Fruit fly (Drosophila melanogaster) whole organism, embryonic: ENCODE data around the gene CG34429.

ENCODE experiments used
- CG10543 ChIP-seq: fragments of 200-800 bp; sonication (Bioruptor generic); optimal IDR thresholded peaks from 3 replicates; lab custom pipeline; 2017; ENCODE audit warnings: missing biosample characterization, mild to moderate bottlenecking, missing genetic modification characterization, moderate library complexity
- CG11398 ChIP-seq: fragments of 200-800 bp; sonication (Bioruptor generic); optimal IDR thresholded peaks from 2 replicates; lab custom pipeline; 2016; ENCODE audit warnings: missing biosample characterization, missing genetic modification characterization
- CG12659 ChIP-seq: fragments of 200-800 bp; sonication (Bioruptor generic); optimal IDR thresholded peaks from 3 replicates; lab custom pipeline; 2017; ENCODE audit warnings: mild to moderate bottlenecking, missing biosample characterization, missing genetic modification reagents, missing genetic modification characterization
- CG13624 ChIP-seq: fragments of 200-800 bp; sonication (Bioruptor generic); optimal IDR thresholded peaks from 2 replicates; lab custom pipeline; 2016; ENCODE audit warnings: missing biosample characterization, missing genetic modification characterization
- CG15269 ChIP-seq: fragments of 200-800 bp; sonication (Bioruptor generic); optimal IDR thresholded peaks from 2 replicates; lab custom pipeline; 2018; ENCODE audit warnings: missing biosample characterization, mild to moderate bottlenecking, missing genetic modification characterization, moderate library complexity
- CG16863 ChIP-seq: fragments of 200-800 bp; sonication (Bioruptor generic); optimal IDR thresholded peaks from 3 replicates; lab custom pipeline; 2016; ENCODE audit warnings: missing biosample characterization, missing genetic modification characterization
- CG2116 ChIP-seq: fragments of 200-800 bp; sonication (Bioruptor generic); optimal IDR thresholded peaks from 3 replicates; lab custom pipeline; 2018; ENCODE audit warnings: missing biosample characterization, mild to moderate bottlenecking, missing genetic modification characterization
- CG3407 ChIP-seq: fragments of 200-800 bp; sonication (Bioruptor generic); optimal IDR thresholded peaks from 2 replicates; lab custom pipeline; 2018; ENCODE audit warnings: missing biosample characterization, mild to moderate bottlenecking, missing genetic modification characterization
- CG3726 ChIP-seq: fragments of 200-800 bp; sonication (Bioruptor generic); IDR thresholded peaks from 3 replicates; pipeline ENCODE4, ENCODE4 v1.3.6; 2022; ENCODE audit warnings: missing biosample characterization, missing genetic modification characterization
- CG3838 ChIP-seq: fragments of 200-800 bp; sonication (Bioruptor generic); optimal IDR thresholded peaks from 3 replicates; lab custom pipeline; 2016; ENCODE audit warnings: missing biosample characterization, missing genetic modification characterization
- CG4282 ChIP-seq: fragments of 200-800 bp; sonication (Bioruptor generic); optimal IDR thresholded peaks from 2 replicates; lab custom pipeline; 2016; ENCODE audit warnings: missing biosample characterization, missing genetic modification characterization
- CG4328 ChIP-seq: fragments of 200-800 bp; sonication (Bioruptor generic); optimal IDR thresholded peaks from 3 replicates; lab custom pipeline; 2017; ENCODE audit warnings: missing biosample characterization, missing genetic modification reagents, missing genetic modification characterization
- CG5953 ChIP-seq: fragments of 200-800 bp; sonication (Bioruptor generic); IDR thresholded peaks from 2 replicates; pipeline ENCODE4 v1.3.6; 2022; ENCODE audit warnings: missing biosample characterization, missing genetic modification characterization
- CG6689 ChIP-seq: fragments of 200-800 bp; sonication (Bioruptor generic); IDR thresholded peaks from 2 replicates; pipeline ENCODE4 v1.3.6; 2022; ENCODE audit warnings: missing biosample characterization, missing genetic modification characterization
- CG7556 ChIP-seq: fragments of 200-800 bp; sonication (Bioruptor generic); optimal IDR thresholded peaks from 2 replicates; lab custom pipeline; 2017; ENCODE audit warnings: missing biosample characterization, mild to moderate bottlenecking, missing genetic modification characterization
- CG7987 ChIP-seq: fragments of 200-800 bp; sonication (Bioruptor generic); optimal IDR thresholded peaks from 2 replicates; lab custom pipeline; 2018; ENCODE audit warnings: missing biosample characterization, mild to moderate bottlenecking, missing genetic modification characterization, moderate library complexity
- CG8765 ChIP-seq: fragments of 200-800 bp; sonication (Bioruptor generic); IDR thresholded peaks from 2 replicates; pipeline ENCODE4 v1.3.6; 2022; ENCODE audit warnings: missing biosample characterization, missing genetic modification characterization
- Dp ChIP-seq: fragments of 200-800 bp; sonication (Bioruptor generic); optimal IDR thresholded peaks from 2 replicates; lab custom pipeline; 2018; ENCODE audit warnings: missing biosample characterization, mild to moderate bottlenecking, missing genetic modification characterization, moderate library complexity
- Fer3 ChIP-seq: fragments of 200-800 bp; sonication (Bioruptor generic); optimal IDR thresholded peaks from 2 replicates; lab custom pipeline; 2018; ENCODE audit warnings: missing biosample characterization, mild to moderate bottlenecking, missing genetic modification characterization, moderate library complexity
- HmgD ChIP-seq: fragments of 200-800 bp; sonication (Bioruptor generic); optimal IDR thresholded peaks from 3 replicates; lab custom pipeline; 2016; ENCODE audit warnings: missing biosample characterization, missing genetic modification characterization
- Hmr ChIP-seq: fragments of 200-800 bp; sonication (Bioruptor generic); optimal IDR thresholded peaks from 3 replicates; lab custom pipeline; 2017; ENCODE audit warnings: mild to moderate bottlenecking, missing biosample characterization, missing genetic modification reagents, missing genetic modification characterization
- Hr3 ChIP-seq: fragments of 200-800 bp; sonication (Bioruptor generic); optimal IDR thresholded peaks from 3 replicates; lab custom pipeline; 2016; ENCODE audit warnings: missing biosample characterization, missing genetic modification characterization
- Lpt ChIP-seq: fragments of >200 bp; optimal IDR thresholded peaks from 2 replicates; lab custom pipeline; 2018; ENCODE audit warnings: missing biosample characterization, missing genetic modification characterization
- NFAT ChIP-seq: fragments of 200-800 bp; sonication (Bioruptor generic); IDR thresholded peaks from 2 replicates; pipeline ENCODE4 v1.3.6; 2022; ENCODE audit warnings: missing biosample characterization, missing genetic modification characterization
- Neu2 ChIP-seq: fragments of 200-800 bp; sonication (Bioruptor generic); optimal IDR thresholded peaks from 3 replicates; lab custom pipeline; 2016; ENCODE audit warnings: missing biosample characterization, missing genetic modification characterization, borderline replicate concordance
- Nf-YB ChIP-seq: fragments of 200-800 bp; sonication (Bioruptor generic); optimal IDR thresholded peaks from 3 replicates; lab custom pipeline; 2019; ENCODE audit warnings: missing biosample characterization, mild to moderate bottlenecking, missing genetic modification characterization, moderate library complexity
- Stat92E ChIP-seq, 3 experiments: fragments of >200 bp in 2 of 3; fragments of 200-800 bp in 1 of 3; sonication (Bioruptor generic) in 1 of 3; optimal IDR thresholded peaks; 2 replicates each; lab custom pipeline; 2017 to 2019; ENCODE audit warnings: missing biosample characterization in 3 of 3, missing genetic modification characterization in 3 of 3, mild to moderate bottlenecking in 1 of 3, moderate library complexity in 1 of 3
- Usf ChIP-seq: fragments of 200-800 bp; sonication (Bioruptor generic); optimal IDR thresholded peaks from 2 replicates; lab custom pipeline; 2017; ENCODE audit warnings: missing genotype, missing biosample characterization, missing genetic modification characterization
- Xbp1 ChIP-seq: fragments of 200-800 bp; sonication (Bioruptor generic); optimal IDR thresholded peaks from 3 replicates; lab custom pipeline; 2016; ENCODE audit warnings: missing biosample characterization, mild to moderate bottlenecking, missing genetic modification characterization
- chm ChIP-seq: fragments of 200-800 bp; sonication (Bioruptor generic); IDR thresholded peaks from 2 replicates; pipeline ENCODE4 v1.3.6; 2022; ENCODE audit warnings: missing biosample characterization, missing genetic modification characterization
- corto ChIP-seq: fragments of 200-800 bp; sonication (Bioruptor generic); optimal IDR thresholded peaks from 2 replicates; lab custom pipeline; 2016; ENCODE audit warnings: missing biosample characterization, mild to moderate bottlenecking, missing genetic modification characterization, moderate library complexity
- dimm ChIP-seq: fragments of 200-800 bp; sonication (Bioruptor generic); IDR thresholded peaks from 2 replicates; pipeline ENCODE4 v1.3.6; 2022; ENCODE audit warnings: missing biosample characterization, missing genetic modification characterization
- fru ChIP-seq: fragments of >200 bp; optimal IDR thresholded peaks from 2 replicates; lab custom pipeline; 2017
- gce ChIP-seq: fragments of 200-800 bp; sonication (Bioruptor generic); IDR thresholded peaks from 3 replicates; pipeline ENCODE4 v1.3.6; 2022; ENCODE audit warnings: missing biosample characterization, missing genetic modification characterization
- gt ChIP-seq: fragments of 200-800 bp; sonication (Bioruptor generic); IDR thresholded peaks from 2 replicates; pipeline ENCODE4 v1.3.6; 2022; ENCODE audit warnings: missing biosample characterization, missing genetic modification characterization
- hb ChIP-seq: fragments of 200-800 bp; sonication (Bioruptor generic); IDR thresholded peaks from 3 replicates; pipeline ENCODE4 v1.3.6; 2022; ENCODE audit warnings: missing biosample characterization, missing genetic modification characterization; ENCODE audit not compliant: partially characterized antibody
- klu ChIP-seq: fragments of 200-800 bp; sonication (Bioruptor generic); IDR thresholded peaks from 2 replicates; pipeline ENCODE4 v1.3.6; 2022; ENCODE audit warnings: missing biosample characterization, missing genetic modification characterization
- lilli ChIP-seq: fragments of 200-800 bp; sonication (Bioruptor generic); optimal IDR thresholded peaks from 3 replicates; lab custom pipeline; 2016; ENCODE audit warnings: missing biosample characterization, missing genetic modification characterization
- pb ChIP-seq: fragments of 200-800 bp; sonication (Bioruptor generic); optimal IDR thresholded peaks from 3 replicates; lab custom pipeline; 2016; ENCODE audit warnings: missing biosample characterization, missing genetic modification characterization
- ro ChIP-seq: fragments of 200-800 bp; sonication (Bioruptor generic); IDR thresholded peaks from 2 replicates; pipeline ENCODE4 v1.3.6; 2022; ENCODE audit warnings: missing biosample characterization, missing genetic modification characterization
- sqz ChIP-seq: fragments of 200-800 bp; sonication (Bioruptor generic); optimal IDR thresholded peaks from 3 replicates; lab custom pipeline; 2018; ENCODE audit warnings: missing biosample characterization, mild to moderate bottlenecking, missing genetic modification characterization
- stwl ChIP-seq: fragments of 200-800 bp; sonication (Bioruptor generic); optimal IDR thresholded peaks from 3 replicates; lab custom pipeline; 2018; ENCODE audit warnings: missing biosample characterization, mild to moderate bottlenecking, missing genetic modification characterization, moderate library complexity
- sug ChIP-seq: fragments of 200-800 bp; optimal IDR thresholded peaks from 2 replicates; lab custom pipeline; 2019; ENCODE audit warnings: missing biosample characterization, mild to moderate bottlenecking, missing genetic modification characterization, moderate library complexity
- trem ChIP-seq: fragments of 200-800 bp; optimal IDR thresholded peaks from 3 replicates; lab custom pipeline; 2019; ENCODE audit warnings: missing biosample characterization, mild to moderate bottlenecking, missing genetic modification characterization, moderate library complexity
- unpg ChIP-seq: fragments of 200-800 bp; sonication (Bioruptor generic); optimal IDR thresholded peaks from 3 replicates; lab custom pipeline; 2018; ENCODE audit warnings: missing biosample characterization, mild to moderate bottlenecking, missing genetic modification characterization, moderate library complexity

Gene CG34429

DNA sequence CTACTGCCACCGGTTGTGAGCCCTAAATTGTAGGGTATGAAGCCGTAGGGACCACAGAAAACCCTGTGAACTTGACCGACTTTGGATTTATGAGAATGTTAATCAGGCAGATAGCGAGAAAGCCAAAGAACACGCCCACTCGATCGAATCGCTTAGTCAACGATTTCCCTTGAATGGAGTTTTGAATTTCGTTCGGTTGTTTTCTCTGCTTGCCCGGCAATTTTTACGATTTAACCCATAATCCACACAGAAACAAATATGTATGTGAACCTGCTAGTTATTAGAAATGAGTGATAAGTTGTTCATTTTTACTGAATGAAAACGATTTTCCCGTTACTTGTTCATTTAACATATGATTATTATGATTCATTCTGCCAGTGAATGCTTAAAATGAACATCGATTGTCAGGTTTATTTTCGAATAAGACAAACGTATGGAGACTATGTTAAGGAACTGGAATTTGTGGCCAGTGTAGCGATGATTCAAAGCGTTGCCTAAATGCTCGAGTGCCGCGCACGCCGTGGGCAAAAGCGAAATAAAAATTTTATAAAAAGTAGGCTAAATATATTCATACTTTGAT lies 32.7 kb upstream of the CG34429 start (continued):
- TF ChIP-seq CG15269 (tag; lab: Kevin White, UChicago), result peak; percentile 48
- no peak for TF ChIP-seq CG3726 (GFP tag; lab: Robert Waterston, UW)
- no peak for TF ChIP-seq CG3838
- no peak for TF ChIP-seq Dp (GFP tag; lab: Kevin White, UChicago)
- TF ChIP-seq CG13624, result no peak
- no peak for TF ChIP-seq corto (GFP tag; lab: Kevin White, UChicago)
- no peak for TF ChIP-seq Neu2 (GFP tag; lab: Kevin White, UChicago)
- no peak for TF ChIP-seq CG5953 (GFP tag; lab: Robert Waterston, UW)
- no peak for TF ChIP-seq ro (GFP tag; lab: Robert Waterston, UW)
- no peak for TF ChIP-seq Stat92E (GFP tag; optimal IDR thresholded peaks at IDR 0.05; lab: Kevin White, UChicago)
- TF ChIP-seq Hmr (GFP tag; lab: Kevin White, UChicago), result no peak
- no peak for TF ChIP-seq HmgD (GFP tag; lab: Kevin White, UChicago)
- TF ChIP-seq Usf (GFP tag; lab: Kevin White, UChicago), result no peak
- TF ChIP-seq chm, result no peak
- TF ChIP-seq pb (GFP tag; lab: Kevin White, UChicago), result no peak
- peak; percentile 25 for TF ChIP-seq unpg (GFP tag; lab: Kevin White, UChicago)
- TF ChIP-seq gce (GFP tag; lab: Robert Waterston, UW), result no peak
- TF ChIP-seq fru (lab: Kevin White, UChicago), result no peak
- no peak for TF ChIP-seq Fer3
- TF ChIP-seq hb (GFP tag; lab: Robert Waterston, UW), result no peak
- TF ChIP-seq lilli, result peak; percentile 7
- no peak for TF ChIP-seq CG4282 (GFP tag; lab: Kevin White, UChicago)
- TF ChIP-seq sug (tag; lab: Kevin White, UChicago), result no peak
- no peak for TF ChIP-seq CG12659 (GFP tag; lab: Kevin White, UChicago)
- TF ChIP-seq Lpt (GFP tag; lab: Kevin White, UChicago), result no peak
- TF ChIP-seq CG3407 (GFP tag; lab: Kevin White, UChicago), result no peak
- no peak for TF ChIP-seq CG6689 (GFP tag; lab: Robert Waterston, UW)
- TF ChIP-seq Hr3 (GFP tag; lab: Kevin White, UChicago), result no peak
- TF ChIP-seq Nf-YB (GFP tag; lab: Kevin White, UChicago), result no peak
- no peak for TF ChIP-seq CG4328 (GFP tag; lab: Kevin White, UChicago)
- TF ChIP-seq CG8765 (GFP tag; lab: Robert Waterston, UW), result no peak
- TF ChIP-seq Xbp1, result peak; percentile 32
- TF ChIP-seq, all 482 proteins: peak for 67

- TF ChIP-seq CG16863, result no peak
- TF ChIP-seq trem (tag; lab: Kevin White, UChicago), result no peak
- TF ChIP-seq CG11398 (GFP tag; lab: Kevin White, UChicago), result no peak
- no peak for TF ChIP-seq NFAT (GFP tag; lab: Robert Waterston, UW)
- TF ChIP-seq CG10543 (GFP tag; lab: Kevin White, UChicago), result no peak
- no peak for TF ChIP-seq CG7556 (GFP tag; lab: Kevin White, UChicago)
- TF ChIP-seq gt (GFP tag; lab: Robert Waterston, UW), result no peak
- peak; percentile 16 for TF ChIP-seq sqz
- no peak for TF ChIP-seq dimm (GFP tag; lab: Robert Waterston, UW)
- peak; percentile 79 for TF ChIP-seq CG2116 (GFP tag; lab: Kevin White, UChicago)
- TF ChIP-seq Hr3 (GFP tag; lab: Kevin White, UChicago), result no peak
- TF ChIP-seq klu (GFP tag; lab: Robert Waterston, UW), result no peak
- TF ChIP-seq stwl (tag; lab: Kevin White, UChicago), result peak; percentile 84
- TF ChIP-seq CG7987 (GFP tag; lab: Kevin White, UChicago), result no peak
These were observed 31.5 kb upstream of the CG34429 start for dm6 chr3L:13031326-13031725.
